Fruit fly (Drosophila melanogaster) whole organism, embryonic: ENCODE measurements around the gene mio.

ENCODE experiments used
- Atf6 ChIP-seq: fragments of 200-800 bp; sonication (Bioruptor generic); IDR thresholded peaks from 2 replicates; pipeline ENCODE4 v1.3.6; 2022; ENCODE audit warnings: missing biosample characterization, missing genetic modification characterization
- CG10543 ChIP-seq: fragments of 200-800 bp; sonication (Bioruptor generic); optimal IDR thresholded peaks from 3 replicates; lab custom pipeline; 2017; ENCODE audit warnings: missing biosample characterization, mild to moderate bottlenecking, missing genetic modification characterization, moderate library complexity
- CG11504 ChIP-seq: fragments of 200-800 bp; sonication (Bioruptor generic); optimal IDR thresholded peaks from 3 replicates; lab custom pipeline; 2019; ENCODE audit warnings: missing biosample characterization, mild to moderate bottlenecking, missing genetic modification characterization, moderate library complexity
- CG12219 ChIP-seq: fragments of 200-800 bp; sonication (Bioruptor generic); optimal IDR thresholded peaks from 3 replicates; lab custom pipeline; 2018; ENCODE audit warnings: missing biosample characterization, mild to moderate bottlenecking, missing genetic modification characterization
- CG13287 ChIP-seq: fragments of 200-800 bp; sonication (Bioruptor generic); IDR thresholded peaks from 2 replicates; pipeline ENCODE4 v1.3.6; 2022; ENCODE audit warnings: missing biosample characterization, missing genetic modification characterization; ENCODE audit not compliant: partially characterized antibody
- CG14965 ChIP-seq: fragments of 200-800 bp; sonication (Bioruptor generic); optimal IDR thresholded peaks from 2 replicates; lab custom pipeline; 2016; ENCODE audit warnings: missing biosample characterization, missing genetic modification characterization, borderline replicate concordance
- CG15601 ChIP-seq: fragments of 200-800 bp; sonication (Bioruptor generic); optimal IDR thresholded peaks from 3 replicates; lab custom pipeline; 2019; ENCODE audit warnings: missing biosample characterization, mild to moderate bottlenecking, missing genetic modification characterization, moderate library complexity
- CG1602 ChIP-seq: fragments of 200-800 bp; sonication (Bioruptor generic); optimal IDR thresholded peaks from 3 replicates; lab custom pipeline; 2016; ENCODE audit warnings: missing biosample characterization, missing genetic modification characterization
- CG18011 ChIP-seq: fragments of 200-800 bp; sonication (Bioruptor generic); optimal IDR thresholded peaks from 2 replicates; lab custom pipeline; 2017; ENCODE audit warnings: missing biosample characterization, missing genetic modification characterization, mild to moderate bottlenecking, moderate library complexity, missing genotype
- CG2712 ChIP-seq: fragments of 200-800 bp; optimal IDR thresholded peaks from 3 replicates; lab custom pipeline; 2019; ENCODE audit warnings: missing biosample characterization, mild to moderate bottlenecking, missing genetic modification characterization, moderate library complexity
- CG31224 ChIP-seq: fragments of 200-800 bp; sonication (Bioruptor generic); IDR thresholded peaks from 2 replicates; pipeline ENCODE4 v1.3.6; 2022; ENCODE audit warnings: missing biosample characterization, missing genetic modification characterization
- CG33213 ChIP-seq: fragments of 200-800 bp; sonication (Bioruptor generic); optimal IDR thresholded peaks from 3 replicates; lab custom pipeline; 2016; ENCODE audit warnings: missing biosample characterization, missing genetic modification characterization
- CG3407 ChIP-seq: fragments of 200-800 bp; sonication (Bioruptor generic); optimal IDR thresholded peaks from 2 replicates; lab custom pipeline; 2018; ENCODE audit warnings: missing biosample characterization, mild to moderate bottlenecking, missing genetic modification characterization
- CG34224 ChIP-seq: fragments of 200-800 bp; sonication (Bioruptor generic); IDR thresholded peaks from 3 replicates; pipeline ENCODE4 v1.3.6; 2022; ENCODE audit warnings: missing biosample characterization, missing genetic modification characterization; ENCODE audit not compliant: partially characterized antibody
- CG34376 ChIP-seq: fragments of 200-800 bp; sonication (Bioruptor generic); optimal IDR thresholded peaks from 2 replicates; lab custom pipeline; 2018; ENCODE audit warnings: missing biosample characterization, mild to moderate bottlenecking, missing genetic modification characterization
- CG6654 ChIP-seq: fragments of 200-800 bp; sonication (Bioruptor generic); optimal IDR thresholded peaks from 2 replicates; lab custom pipeline; 2017; ENCODE audit warnings: missing biosample characterization, mild to moderate bottlenecking, missing genetic modification characterization
- CG6683 ChIP-seq: fragments of 200-800 bp; sonication (Bioruptor generic); optimal IDR thresholded peaks from 2 replicates; lab custom pipeline; 2017; ENCODE audit warnings: missing biosample characterization, mild to moderate bottlenecking, missing genetic modification characterization, missing genetic modification reagents
- CG8089 ChIP-seq: fragments of 200-800 bp; sonication (Bioruptor generic); optimal IDR thresholded peaks from 3 replicates; lab custom pipeline; 2016; ENCODE audit warnings: missing biosample characterization, missing genetic modification characterization
- CG8388 ChIP-seq: fragments of 200-800 bp; sonication (Bioruptor generic); optimal IDR thresholded peaks from 2 replicates; lab custom pipeline; 2019; ENCODE audit warnings: missing biosample characterization, mild to moderate bottlenecking, missing genetic modification characterization, moderate library complexity
- Dip2 ChIP-seq: fragments of 200-800 bp; sonication (Bioruptor generic); IDR thresholded peaks from 2 replicates; pipeline ENCODE4 v1.3.6; 2022; ENCODE audit warnings: missing biosample characterization, missing genetic modification characterization
- Eip74EF ChIP-seq, 2 experiments: fragments of 200-800 bp in 1 of 2; fragments of >200 bp in 1 of 2; sonication (Bioruptor generic) in 1 of 2; optimal IDR thresholded peaks; 2 replicates each; lab custom pipeline; 2017 to 2019; ENCODE audit warnings: missing biosample characterization in 2 of 2, missing genetic modification characterization in 2 of 2, mild to moderate bottlenecking in 1 of 2, moderate library complexity in 1 of 2
- HmgD ChIP-seq: fragments of 200-800 bp; sonication (Bioruptor generic); optimal IDR thresholded peaks from 3 replicates; lab custom pipeline; 2016; ENCODE audit warnings: missing biosample characterization, missing genetic modification characterization
- Hr3 ChIP-seq: fragments of 200-800 bp; sonication (Bioruptor generic); optimal IDR thresholded peaks from 3 replicates; lab custom pipeline; 2016; ENCODE audit warnings: missing biosample characterization, missing genetic modification characterization
- Hr39 ChIP-seq: fragments of >200 bp; optimal IDR thresholded peaks from 2 replicates; lab custom pipeline; 2017
- Lim3 ChIP-seq: fragments of 200-800 bp; sonication (Bioruptor generic); IDR thresholded peaks from 2 replicates; pipeline ENCODE4 v1.3.6; 2022; ENCODE audit warnings: missing biosample characterization, missing genetic modification characterization
- MBD-R2 ChIP-seq: fragments of 200-800 bp; sonication (Bioruptor generic); IDR thresholded peaks from 2 replicates; pipeline ENCODE4 v1.3.6; 2022; ENCODE audit warnings: missing biosample characterization, missing genetic modification characterization
- Med ChIP-seq: fragments of 200-800 bp; sonication (Bioruptor generic); peaks from one replicate; lab custom pipeline; 2016; ENCODE audit warnings: missing biosample characterization, missing genetic modification characterization, mild to moderate bottlenecking, inconsistent platforms, moderate library complexity
- Mes4 ChIP-seq: fragments of 200-800 bp; sonication (Bioruptor generic); optimal IDR thresholded peaks from 2 replicates; lab custom pipeline; 2016; ENCODE audit warnings: missing biosample characterization, missing genetic modification characterization
- Myb ChIP-seq: fragments of 200-800 bp; sonication (Bioruptor generic); optimal IDR thresholded peaks from 2 replicates; lab custom pipeline; 2016; ENCODE audit warnings: missing biosample characterization, missing genetic modification characterization
- Nf-YC ChIP-seq: fragments of 200-800 bp; optimal IDR thresholded peaks from 3 replicates; lab custom pipeline; 2019; ENCODE audit warnings: missing biosample characterization, mild to moderate bottlenecking, missing genetic modification characterization, moderate library complexity
- Spps ChIP-seq: fragments of 200-800 bp; sonication (Bioruptor generic); optimal IDR thresholded peaks from 2 replicates; lab custom pipeline; 2018; ENCODE audit warnings: missing biosample characterization, mild to moderate bottlenecking, missing genetic modification characterization
- Xrp1 ChIP-seq: fragments of 200-800 bp; sonication (Bioruptor generic); IDR thresholded peaks from 2 replicates; pipeline ENCODE4 v1.3.6; 2022; ENCODE audit warnings: missing biosample characterization, missing genetic modification characterization
- ap ChIP-seq: fragments of 200-800 bp; sonication (Bioruptor generic); IDR thresholded peaks from 2 replicates; pipeline ENCODE4 v1.3.6; 2022; ENCODE audit warnings: missing biosample characterization, missing genetic modification characterization
- ato ChIP-seq: fragments of 200-800 bp; sonication (Bioruptor generic); IDR thresholded peaks from 2 replicates; pipeline ENCODE4 v1.3.6; 2022; ENCODE audit warnings: missing biosample characterization, missing genetic modification characterization; ENCODE audit not compliant: partially characterized antibody
- dmrt11E ChIP-seq: fragments of 200-800 bp; sonication (Bioruptor generic); optimal IDR thresholded peaks from 3 replicates; lab custom pipeline; 2018; ENCODE audit warnings: missing biosample characterization, mild to moderate bottlenecking, missing genetic modification characterization, moderate library complexity
- dpn ChIP-seq, 2 experiments: fragments of 200-800 bp; sonication (Bioruptor generic); optimal IDR thresholded peaks; 3 replicates each; lab custom pipeline; 2016; ENCODE audit warnings: missing biosample characterization in 2 of 2, missing genetic modification characterization in 2 of 2
- gcm ChIP-seq: fragments of 200-800 bp; sonication (Bioruptor generic); optimal IDR thresholded peaks from 2 replicates; lab custom pipeline; 2019; ENCODE audit warnings: missing biosample characterization, mild to moderate bottlenecking, missing genetic modification characterization, moderate library complexity
- klu ChIP-seq: fragments of 200-800 bp; sonication (Bioruptor generic); IDR thresholded peaks from 2 replicates; pipeline ENCODE4 v1.3.6; 2022; ENCODE audit warnings: missing biosample characterization, missing genetic modification characterization
- maf-S ChIP-seq: fragments of 200-800 bp; sonication (Bioruptor generic); optimal IDR thresholded peaks from 2 replicates; lab custom pipeline; 2016; ENCODE audit warnings: missing biosample characterization, missing genetic modification characterization
- mirr ChIP-seq: fragments of 200-800 bp; sonication (Bioruptor generic); optimal IDR thresholded peaks from 3 replicates; lab custom pipeline; 2018; ENCODE audit warnings: missing biosample characterization, mild to moderate bottlenecking, missing genetic modification characterization
- oc ChIP-seq: fragments of 200-800 bp; sonication (Bioruptor generic); optimal IDR thresholded peaks from 2 replicates; lab custom pipeline; 2018; ENCODE audit warnings: missing biosample characterization, mild to moderate bottlenecking, missing genetic modification characterization, moderate library complexity
- repo ChIP-seq: fragments of 200-800 bp; sonication (Bioruptor generic); optimal IDR thresholded peaks from 2 replicates; lab custom pipeline; 2016; ENCODE audit warnings: missing biosample characterization, missing genetic modification characterization
- rib ChIP-seq: fragments of 200-800 bp; sonication (Bioruptor generic); IDR thresholded peaks from 2 replicates; pipeline ENCODE4 v1.3.6; 2022; ENCODE audit warnings: missing biosample characterization, missing genetic modification characterization
- scrt ChIP-seq: fragments of 200-800 bp; sonication (Bioruptor generic); optimal IDR thresholded peaks from 2 replicates; lab custom pipeline; 2018; ENCODE audit warnings: missing biosample characterization, mild to moderate bottlenecking, missing genetic modification characterization, moderate library complexity
- seq ChIP-seq: fragments of 200-800 bp; sonication (Bioruptor generic); IDR thresholded peaks from 2 replicates; pipeline ENCODE4 v1.3.6; 2022; ENCODE audit warnings: missing biosample characterization, missing genetic modification characterization
- slou ChIP-seq: fragments of 200-800 bp; sonication (Bioruptor generic); optimal IDR thresholded peaks from 3 replicates; lab custom pipeline; 2016; ENCODE audit warnings: missing biosample characterization, missing genetic modification characterization
- trem ChIP-seq: fragments of 200-800 bp; optimal IDR thresholded peaks from 3 replicates; lab custom pipeline; 2019; ENCODE audit warnings: missing biosample characterization, mild to moderate bottlenecking, missing genetic modification characterization, moderate library complexity
- zen2 ChIP-seq: fragments of 200-800 bp; sonication (Bioruptor generic); IDR thresholded peaks from 3 replicates; pipeline ENCODE4 v1.3.6; 2022; ENCODE audit warnings: missing biosample characterization, missing genetic modification characterization; ENCODE audit not compliant: partially characterized antibody

The mio gene

DNA sequence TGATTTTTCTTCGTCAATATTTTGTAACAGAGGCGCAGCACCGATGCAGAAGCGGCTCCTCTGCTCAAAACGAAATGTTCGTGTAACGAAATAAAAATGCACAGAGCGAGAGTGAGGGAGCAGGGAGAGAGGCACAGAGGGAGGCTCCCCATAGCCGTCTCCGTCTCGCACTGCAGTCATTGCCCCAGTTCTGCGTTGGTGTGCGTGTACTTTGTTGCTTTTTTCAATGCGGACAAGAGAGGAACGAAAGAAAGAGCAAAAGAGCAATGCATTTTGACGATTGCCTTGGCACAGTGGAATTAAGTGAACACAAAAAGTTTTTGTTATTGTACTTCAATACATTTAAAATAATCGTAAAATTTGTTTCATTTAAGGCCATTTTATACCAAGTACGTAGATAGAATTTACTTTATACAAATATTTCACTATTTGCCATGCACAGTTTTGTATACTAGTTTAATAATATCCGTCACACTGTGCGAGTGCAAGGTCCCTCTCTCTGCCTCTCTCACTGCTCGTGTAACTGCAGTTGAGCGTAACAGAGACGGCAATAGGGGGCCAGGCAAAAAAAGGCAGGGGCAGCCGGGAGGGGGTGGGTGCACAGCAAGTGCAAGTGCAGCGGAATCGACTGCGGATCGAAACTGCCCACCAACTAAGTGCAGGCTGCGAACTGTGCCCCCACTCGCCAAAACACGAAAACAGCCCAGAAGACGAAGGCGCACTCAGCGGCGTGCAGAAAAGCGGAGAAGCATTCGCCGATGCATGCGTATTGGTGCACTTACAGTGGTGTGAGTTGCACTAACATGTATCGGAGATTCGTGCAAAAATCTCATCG lies 14.9 kb upstream of the mio start:
- TF ChIP-seq CG10543: peak; percentile 39
- no peak for TF ChIP-seq CG34224 (GFP tag; lab: Robert Waterston, UW)
- TF ChIP-seq scrt (GFP tag; lab: Kevin White, UChicago): peak; percentile 92
- no peak for TF ChIP-seq Hr39
- peak; percentile 93 for TF ChIP-seq CG6683
- no peak for TF ChIP-seq CG13287 (GFP tag; lab: Robert Waterston, UW)
- TF ChIP-seq CG33213: peak; percentile 98
- TF ChIP-seq gcm (GFP tag; lab: Kevin White, UChicago): peak; percentile 100
- TF ChIP-seq CG6654 (GFP tag; lab: Kevin White, UChicago): peak; percentile 94
- TF ChIP-seq CG18011 (GFP tag; lab: Kevin White, UChicago): peak; percentile 78
- TF ChIP-seq oc (tag; lab: Kevin White, UChicago): peak; percentile 100
- TF ChIP-seq Atf6 (GFP tag; lab: Robert Waterston, UW): peak; percentile 92
- peak; percentile 96 for TF ChIP-seq maf-S (GFP tag; lab: Kevin White, UChicago)
- TF ChIP-seq Med: peak; percentile 99
- TF ChIP-seq ap: peak; percentile 99
- TF ChIP-seq Xrp1: peak; percentile 100
- TF ChIP-seq trem (tag; lab: Kevin White, UChicago): peak; percentile 98
- TF ChIP-seq CG12219 (GFP tag; lab: Kevin White, UChicago): peak; percentile 99
- TF ChIP-seq Nf-YC (tag; lab: Kevin White, UChicago): peak; percentile 74
- peak; percentile 78 for TF ChIP-seq slou (GFP tag; lab: Kevin White, UChicago)
- peak; percentile 98 for TF ChIP-seq CG11504
- peak; percentile 98 for TF ChIP-seq CG8089 (GFP tag; lab: Kevin White, UChicago)
- peak; percentile 99 for TF ChIP-seq CG15601
- TF ChIP-seq CG14965: peak; percentile 85
- TF ChIP-seq zen2: peak; percentile 66
- TF ChIP-seq CG2712 (tag; lab: Kevin White, UChicago): peak; percentile 100
- peak; percentile 97 to 98 for TF ChIP-seq dpn (GFP tag; optimal IDR thresholded peaks at IDR 0.05; lab: Kevin White, UChicago)
- peak in 1 of 2 experiments; percentile 99 for TF ChIP-seq Eip74EF (GFP tag; optimal IDR thresholded peaks at IDR 0.05; lab: Kevin White, UChicago)
- peak; percentile 47; the same call in 1 of the 2 replicates for TF ChIP-seq rib (GFP tag; lab: Robert Waterston, UW)
- peak; percentile 98 for TF ChIP-seq seq (GFP tag; lab: Robert Waterston, UW)
- peak; percentile 81 for TF ChIP-seq Myb (GFP tag; lab: Kevin White, UChicago)
- peak; percentile 93 for TF ChIP-seq CG31224
- TF ChIP-seq CG8388 (GFP tag; lab: Kevin White, UChicago): peak; percentile 100
- peak; percentile 98 for TF ChIP-seq Lim3 (GFP tag; lab: Robert Waterston, UW)
- TF ChIP-seq CG34376 (GFP tag; lab: Kevin White, UChicago): no peak
- peak; percentile 98 for TF ChIP-seq Hr3 (GFP tag; lab: Kevin White, UChicago)
- TF ChIP-seq klu (GFP tag; lab: Robert Waterston, UW): peak; percentile 89
- TF ChIP-seq repo (GFP tag; lab: Kevin White, UChicago): peak; percentile 97
- TF ChIP-seq CG1602 (GFP tag; lab: Kevin White, UChicago): peak; percentile 99
- peak; percentile 81 for TF ChIP-seq MBD-R2 (GFP tag; lab: Robert Waterston, UW)
- peak; percentile 8 for TF ChIP-seq mirr (GFP tag; lab: Kevin White, UChicago)
- peak; percentile 100 for TF ChIP-seq dmrt11E (tag; lab: Kevin White, UChicago)
- TF ChIP-seq Mes4 (GFP tag; lab: Kevin White, UChicago): peak; percentile 99
- TF ChIP-seq Spps (tag; lab: Kevin White, UChicago): peak; percentile 100
- TF ChIP-seq ato (GFP tag; lab: Robert Waterston, UW): peak; percentile 21; the same call in 1 of the 2 replicates
- peak; percentile 94 for TF ChIP-seq HmgD (GFP tag; lab: Kevin White, UChicago)
- TF ChIP-seq CG3407 (GFP tag; lab: Kevin White, UChicago): peak; percentile 99
- peak; percentile 64 for TF ChIP-seq Dip2 (GFP tag; lab: Robert Waterston, UW)
